Fruit fly (Drosophila melanogaster) whole organism, embryonic: Measurements from ENCODE around the gene Atx-1.

ENCODE experiments used
- C15 ChIP-seq: fragments of 200-800 bp; sonication (Bioruptor generic); IDR thresholded peaks from 3 replicates; pipeline ENCODE4 v1.3.6; 2022; ENCODE audit warnings: missing biosample characterization, missing genetic modification characterization
- CG10366 ChIP-seq: fragments of 200-800 bp; sonication (Bioruptor generic); IDR thresholded peaks from 2 replicates; pipeline ENCODE4 v1.3.6; 2022; ENCODE audit warnings: missing biosample characterization, missing genetic modification characterization
- CG10959 ChIP-seq: fragments of 200-800 bp; sonication (Bioruptor generic); IDR thresholded peaks from 2 replicates; pipeline ENCODE4 v1.3.6; 2022; ENCODE audit warnings: missing biosample characterization, missing genetic modification characterization
- CG11504 ChIP-seq: fragments of 200-800 bp; sonication (Bioruptor generic); optimal IDR thresholded peaks from 3 replicates; lab custom pipeline; 2019; ENCODE audit warnings: missing biosample characterization, mild to moderate bottlenecking, missing genetic modification characterization, moderate library complexity
- CG11695 ChIP-seq: fragments of 200-800 bp; sonication (Bioruptor generic); IDR thresholded peaks from 3 replicates; pipeline ENCODE4 v1.3.6; 2022; ENCODE audit warnings: missing biosample characterization, missing genetic modification characterization
- CG14014 ChIP-seq: fragments of 200-800 bp; sonication (Bioruptor generic); IDR thresholded peaks from 2 replicates; pipeline ENCODE4 v1.3.6; 2022; ENCODE audit warnings: missing biosample characterization, missing genetic modification characterization
- CG14667 ChIP-seq: fragments of 200-800 bp; sonication (Bioruptor generic); IDR thresholded peaks from 2 replicates; pipeline ENCODE4 v1.3.6; 2022; ENCODE audit warnings: missing biosample characterization, missing genetic modification characterization
- CG15269 ChIP-seq: fragments of 200-800 bp; sonication (Bioruptor generic); optimal IDR thresholded peaks from 2 replicates; lab custom pipeline; 2018; ENCODE audit warnings: missing biosample characterization, mild to moderate bottlenecking, missing genetic modification characterization, moderate library complexity
- CG1602 ChIP-seq: fragments of 200-800 bp; sonication (Bioruptor generic); optimal IDR thresholded peaks from 3 replicates; lab custom pipeline; 2016; ENCODE audit warnings: missing biosample characterization, missing genetic modification characterization
- CG17328 ChIP-seq: fragments of 200-800 bp; sonication (Bioruptor generic); IDR thresholded peaks from 2 replicates; pipeline ENCODE4 v1.3.6; 2022; ENCODE audit warnings: missing biosample characterization, missing genetic modification characterization
- CG17612 ChIP-seq: fragments of 200-800 bp; sonication (Bioruptor generic); IDR thresholded peaks from 2 replicates; pipeline ENCODE4 v1.3.6; 2022; ENCODE audit warnings: missing biosample characterization, missing genetic modification characterization
- CG17829 ChIP-seq: fragments of 200-800 bp; optimal IDR thresholded peaks from 2 replicates; lab custom pipeline; 2019; ENCODE audit warnings: missing biosample characterization, mild to moderate bottlenecking, missing genetic modification characterization, moderate library complexity
- CG34224 ChIP-seq: fragments of 200-800 bp; sonication (Bioruptor generic); IDR thresholded peaks from 3 replicates; pipeline ENCODE4 v1.3.6; 2022; ENCODE audit warnings: missing biosample characterization, missing genetic modification characterization; ENCODE audit not compliant: partially characterized antibody
- CG34376 ChIP-seq: fragments of 200-800 bp; sonication (Bioruptor generic); optimal IDR thresholded peaks from 2 replicates; lab custom pipeline; 2018; ENCODE audit warnings: missing biosample characterization, mild to moderate bottlenecking, missing genetic modification characterization
- CG4404 ChIP-seq: fragments of 200-800 bp; sonication (Bioruptor generic); IDR thresholded peaks from 2 replicates; pipeline ENCODE4 v1.3.6; 2022; ENCODE audit warnings: missing biosample characterization, missing genetic modification characterization
- CG6254 ChIP-seq: fragments of 200-800 bp; sonication (Bioruptor generic); optimal IDR thresholded peaks from 3 replicates; lab custom pipeline; 2017; ENCODE audit warnings: mild to moderate bottlenecking, missing biosample characterization, missing genetic modification reagents, missing genetic modification characterization
- CG7357 ChIP-seq: fragments of 200-800 bp; sonication (Bioruptor generic); IDR thresholded peaks from 3 replicates; pipeline ENCODE4 v1.3.6; 2022; ENCODE audit warnings: missing biosample characterization, missing genetic modification characterization
- CG7556 ChIP-seq: fragments of 200-800 bp; sonication (Bioruptor generic); optimal IDR thresholded peaks from 2 replicates; lab custom pipeline; 2017; ENCODE audit warnings: missing biosample characterization, mild to moderate bottlenecking, missing genetic modification characterization
- CG7987 ChIP-seq: fragments of 200-800 bp; sonication (Bioruptor generic); optimal IDR thresholded peaks from 2 replicates; lab custom pipeline; 2018; ENCODE audit warnings: missing biosample characterization, mild to moderate bottlenecking, missing genetic modification characterization, moderate library complexity
- E2f2 ChIP-seq: fragments of 200-800 bp; sonication (Bioruptor generic); IDR thresholded peaks from 2 replicates; pipeline ENCODE4 v1.3.6; 2022; ENCODE audit warnings: missing biosample characterization, missing genetic modification characterization
- Ets65A ChIP-seq: fragments of 200-800 bp; sonication (Bioruptor generic); peaks from one replicate; lab custom pipeline; 2016; ENCODE audit warnings: missing biosample characterization, missing genetic modification characterization
- Fer2 ChIP-seq: fragments of 200-800 bp; sonication (Bioruptor generic); optimal IDR thresholded peaks from 2 replicates; lab custom pipeline; 2018; ENCODE audit warnings: missing biosample characterization, mild to moderate bottlenecking, missing genetic modification characterization, moderate library complexity
- Jarid2 ChIP-seq: fragments of 200-800 bp; sonication (Bioruptor generic); optimal IDR thresholded peaks from 3 replicates; lab custom pipeline; 2017; ENCODE audit warnings: mild to moderate bottlenecking, missing biosample characterization, missing genetic modification reagents, missing genetic modification characterization
- Lim3 ChIP-seq: fragments of 200-800 bp; sonication (Bioruptor generic); IDR thresholded peaks from 2 replicates; pipeline ENCODE4 v1.3.6; 2022; ENCODE audit warnings: missing biosample characterization, missing genetic modification characterization
- Max ChIP-seq: fragments of 200-800 bp; sonication (Bioruptor generic); optimal IDR thresholded peaks from 2 replicates; lab custom pipeline; 2016; ENCODE audit warnings: missing biosample characterization, mild to moderate bottlenecking, missing genetic modification characterization
- Opbp ChIP-seq: fragments of 200-800 bp; sonication (Bioruptor generic); IDR thresholded peaks from 3 replicates; pipeline ENCODE4 v1.3.6; 2022; ENCODE audit warnings: missing biosample characterization, missing genetic modification characterization; ENCODE audit not compliant: partially characterized antibody
- Trl ChIP-seq, 3 experiments: fragments of >200 bp in 2 of 3; fragments of 200-800 bp in 1 of 3; sonication (Bioruptor generic) in 1 of 3; optimal IDR thresholded peaks; 2 replicates in 1 of 3; 3 replicates in 2 of 3; lab custom pipeline; 2016 to 2017; ENCODE audit warnings: missing biosample characterization in 1 of 3, missing genetic modification characterization in 1 of 3
- ab ChIP-seq: fragments of 200-800 bp; sonication (Bioruptor generic); optimal IDR thresholded peaks from 2 replicates; lab custom pipeline; 2016; ENCODE audit warnings: missing biosample characterization, missing genetic modification characterization
- bcd ChIP-seq: fragments of 200-800 bp; sonication (Bioruptor generic); optimal IDR thresholded peaks from 2 replicates; lab custom pipeline; 2017; ENCODE audit warnings: missing biosample characterization, mild to moderate bottlenecking, missing genetic modification characterization
- br ChIP-seq: fragments of >200 bp; optimal IDR thresholded peaks from 2 replicates; lab custom pipeline; 2017
- crp ChIP-seq, 2 experiments: fragments of 200-800 bp; sonication (Bioruptor generic); optimal IDR thresholded peaks; 2 replicates in 1 of 2; 3 replicates in 1 of 2; lab custom pipeline; 2017; ENCODE audit warnings: missing biosample characterization in 2 of 2, missing genetic modification characterization in 2 of 2, mild to moderate bottlenecking in 1 of 2, moderate library complexity in 1 of 2
- disco-r ChIP-seq: fragments of 200-800 bp; sonication (Bioruptor generic); optimal IDR thresholded peaks from 2 replicates; lab custom pipeline; 2016; ENCODE audit warnings: missing biosample characterization, missing genetic modification characterization
- en ChIP-seq: fragments of 200-800 bp; sonication (Bioruptor generic); optimal IDR thresholded peaks from 2 replicates; lab custom pipeline; 2016; ENCODE audit warnings: missing biosample characterization, missing genetic modification characterization
- grau ChIP-seq: fragments of 200-800 bp; optimal IDR thresholded peaks from 3 replicates; lab custom pipeline; 2019; ENCODE audit warnings: missing biosample characterization, mild to moderate bottlenecking, missing genetic modification characterization, moderate library complexity
- gsb ChIP-seq: fragments of 200-800 bp; sonication (Bioruptor generic); IDR thresholded peaks from 2 replicates; pipeline ENCODE4 v1.3.6; 2022; ENCODE audit warnings: missing biosample characterization, missing genetic modification characterization
- gsb-n ChIP-seq: fragments of 200-800 bp; sonication (Bioruptor generic); optimal IDR thresholded peaks from 3 replicates; lab custom pipeline; 2018; ENCODE audit warnings: missing biosample characterization, mild to moderate bottlenecking, missing genetic modification characterization
- ham ChIP-seq: fragments of 200-800 bp; sonication (Bioruptor generic); IDR thresholded peaks from 2 replicates; pipeline ENCODE4 v1.3.6; 2022; ENCODE audit warnings: missing biosample characterization, missing genetic modification characterization
- kay ChIP-seq: fragments of 200-800 bp; sonication (Bioruptor generic); optimal IDR thresholded peaks from 2 replicates; lab custom pipeline; 2016; ENCODE audit warnings: missing biosample characterization, missing genetic modification characterization
- lmd ChIP-seq: fragments of 200-800 bp; sonication (Bioruptor generic); IDR thresholded peaks from 2 replicates; pipeline ENCODE4 v1.3.6; 2022; ENCODE audit warnings: missing biosample characterization, missing genetic modification characterization
- otp ChIP-seq: fragments of 200-800 bp; sonication (Bioruptor generic); IDR thresholded peaks from 3 replicates; pipeline ENCODE4, ENCODE4 v1.3.6; 2022; ENCODE audit warnings: missing biosample characterization, missing genetic modification characterization
- run ChIP-seq: fragments of 200-800 bp; sonication (Bioruptor generic); optimal IDR thresholded peaks from 3 replicates; lab custom pipeline; 2018; ENCODE audit warnings: missing biosample characterization, mild to moderate bottlenecking, missing genetic modification characterization
- sd ChIP-seq: fragments of 200-800 bp; sonication (Bioruptor generic); optimal IDR thresholded peaks from 3 replicates; lab custom pipeline; 2018; ENCODE audit warnings: missing biosample characterization, mild to moderate bottlenecking, missing genetic modification characterization, moderate library complexity
- ssp ChIP-seq: fragments of 200-800 bp; sonication (Bioruptor generic); IDR thresholded peaks from 2 replicates; pipeline ENCODE4 v1.3.6; 2022; ENCODE audit warnings: missing biosample characterization, missing genetic modification characterization
- sug ChIP-seq: fragments of 200-800 bp; optimal IDR thresholded peaks from 2 replicates; lab custom pipeline; 2019; ENCODE audit warnings: missing biosample characterization, mild to moderate bottlenecking, missing genetic modification characterization, moderate library complexity
- zf30C ChIP-seq: fragments of 200-800 bp; sonication (Bioruptor generic); optimal IDR thresholded peaks from 3 replicates; lab custom pipeline; 2018; ENCODE audit warnings: missing biosample characterization, mild to moderate bottlenecking, missing genetic modification characterization

The Atx-1 gene

DNA sequence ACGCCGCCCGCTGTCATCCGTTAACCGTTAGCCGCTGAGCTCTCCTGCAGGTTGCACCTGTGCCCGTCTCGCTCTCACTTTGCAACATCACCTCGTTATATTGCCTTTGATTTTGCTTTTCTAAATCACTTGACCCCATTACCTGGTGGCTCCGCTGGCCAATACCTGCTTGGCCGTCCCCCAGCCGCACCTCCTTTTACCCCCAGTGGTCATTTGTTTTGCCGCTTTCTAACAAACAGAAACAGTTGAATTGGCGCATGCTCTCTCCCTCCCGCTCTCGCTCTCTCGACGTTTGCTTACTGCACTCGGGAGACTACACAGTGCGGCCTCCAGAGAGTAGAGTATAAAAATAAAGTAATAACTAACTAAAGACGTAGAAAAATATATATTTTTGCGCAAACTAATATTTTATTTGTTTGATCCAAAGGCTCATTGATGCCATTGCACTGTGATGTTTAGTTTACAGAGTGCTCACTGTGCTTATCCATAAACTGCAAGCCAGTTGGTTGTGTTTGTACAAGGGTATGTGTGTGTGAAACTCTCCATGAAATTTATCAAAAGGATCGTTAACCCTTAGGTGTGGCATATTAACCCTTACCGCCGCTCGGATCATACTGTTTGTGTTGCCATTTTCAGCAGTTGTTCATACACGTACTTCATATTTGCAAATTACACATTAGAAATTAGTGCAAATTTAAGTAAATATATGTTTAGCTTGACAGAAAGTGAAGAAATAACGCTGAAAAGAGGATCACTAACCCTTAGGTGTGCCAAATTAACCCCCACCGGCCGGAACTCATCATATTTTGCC lies 18.3 kb upstream of the Atx-1 start (continued):
- peak; percentile 41 for TF ChIP-seq disco-r (GFP tag; lab: Kevin White, UChicago)
- TF ChIP-seq Opbp, result no peak
- TF ChIP-seq CG34376 (GFP tag; lab: Kevin White, UChicago), result no peak
- no peak for TF ChIP-seq bcd
- TF ChIP-seq CG7987 (GFP tag; lab: Kevin White, UChicago), result peak; percentile 12
- TF ChIP-seq Lim3 (GFP tag; lab: Robert Waterston, UW), result peak; percentile 62
- TF ChIP-seq crp (GFP tag; optimal IDR thresholded peaks at IDR 0.05; lab: Kevin White, UChicago), result peak in 1 of 2 experiments; percentile 17
- TF ChIP-seq CG7357 (GFP tag; lab: Robert Waterston, UW), result peak; percentile 64; the same call in 1 of the 3 replicates
- TF ChIP-seq CG7556 (GFP tag; lab: Kevin White, UChicago), result peak; percentile 69
- no peak for TF ChIP-seq zf30C (GFP tag; lab: Kevin White, UChicago)
- peak; percentile 83 for TF ChIP-seq CG14014 (GFP tag; lab: Robert Waterston, UW)
- no peak for TF ChIP-seq ham (GFP tag; lab: Robert Waterston, UW)
- peak; percentile 71 for TF ChIP-seq Max (GFP tag; lab: Kevin White, UChicago)
- peak; percentile 46 for TF ChIP-seq Fer2 (tag; lab: Kevin White, UChicago)
- peak; percentile 89 for TF ChIP-seq otp (GFP tag; lab: Robert Waterston, UW)
- TF ChIP-seq br, result no peak
- TF ChIP-seq Jarid2 (GFP tag; lab: Kevin White, UChicago), result peak; percentile 16
- peak; percentile 76 for TF ChIP-seq ssp (GFP tag; lab: Robert Waterston, UW)
- TF ChIP-seq CG15269 (tag; lab: Kevin White, UChicago), result no peak
- peak; percentile 77 for TF ChIP-seq CG4404
- TF ChIP-seq CG17328 (GFP tag; lab: Robert Waterston, UW), result peak; percentile 93
- TF ChIP-seq CG10366 (GFP tag; lab: Robert Waterston, UW), result peak; percentile 89
- no peak for TF ChIP-seq CG6254 (GFP tag; lab: Kevin White, UChicago)
- TF ChIP-seq en (GFP tag; lab: Kevin White, UChicago), result no peak
- TF ChIP-seq lmd, result peak; percentile 81
- TF ChIP-seq ab (GFP tag; lab: Kevin White, UChicago), result peak; percentile 31

DNA sequence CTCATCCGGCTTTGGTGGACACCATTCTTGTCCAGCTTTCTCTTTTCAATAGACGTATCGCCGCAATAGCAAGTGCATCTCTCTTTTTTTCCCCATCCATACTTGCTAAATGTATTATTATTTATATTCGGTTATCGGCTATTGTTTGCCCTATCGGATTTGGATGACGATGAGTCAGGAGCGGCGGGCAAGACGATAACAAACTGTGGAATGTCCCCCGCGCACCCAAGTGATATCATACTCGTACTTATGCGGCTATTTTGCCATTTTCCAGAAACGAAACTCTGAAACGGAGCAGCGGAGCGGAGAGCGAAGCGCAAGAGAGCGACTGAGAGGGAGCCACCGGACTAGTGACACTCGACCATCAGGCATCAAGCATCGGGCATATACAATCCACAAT lies 17.6 kb upstream of the Atx-1 start:
- no peak for TF ChIP-seq E2f2 (GFP tag; lab: Robert Waterston, UW)
- no peak for TF ChIP-seq CG11504 (tag; lab: Kevin White, UChicago)
- TF ChIP-seq CG14667 (GFP tag; lab: Robert Waterston, UW), result no peak
- TF ChIP-seq C15 (GFP tag; lab: Robert Waterston, UW), result no peak
- no peak for TF ChIP-seq run (tag; lab: Kevin White, UChicago)
- no peak for TF ChIP-seq gsb-n (tag; lab: Kevin White, UChicago)
- no peak for TF ChIP-seq CG17612 (GFP tag; lab: Robert Waterston, UW)
- peak; percentile 28 to 41 for TF ChIP-seq Trl (optimal IDR thresholded peaks at IDR 0.05; lab: Kevin White, UChicago)
- TF ChIP-seq Trl (GFP tag; optimal IDR thresholded peaks at IDR 0.05; lab: Kevin White, UChicago), result no peak
- TF ChIP-seq CG1602 (GFP tag; lab: Kevin White, UChicago), result no peak
- TF ChIP-seq gsb (GFP tag; lab: Robert Waterston, UW), result no peak
- no peak for TF ChIP-seq grau (tag; lab: Kevin White, UChicago)
- TF ChIP-seq CG11695 (GFP tag; lab: Robert Waterston, UW), result no peak
- TF ChIP-seq sug (tag; lab: Kevin White, UChicago), result peak; percentile 89
- no peak for TF ChIP-seq CG34224
- TF ChIP-seq Ets65A (GFP tag; lab: Kevin White, UChicago), result no peak
- TF ChIP-seq CG17829 (tag; lab: Kevin White, UChicago), result no peak
- TF ChIP-seq sd (tag; lab: Kevin White, UChicago), result peak; percentile 98
- TF ChIP-seq CG10959 (GFP tag; lab: Robert Waterston, UW), result no peak
- peak; percentile 50 for TF ChIP-seq kay (GFP tag; lab: Kevin White, UChicago)
- no peak for TF ChIP-seq CG15269 (tag; lab: Kevin White, UChicago)
